Worm (Caenorhabditis elegans) whole organism, L2 larva: ENCODE results near the gene cubn-1.

Experiments used
- R02D3.7 ChIP-seq: fragments of 150-350 bp; optimal IDR thresholded peaks from 2 replicates; lab custom pipeline; 2014; ENCODE audit warnings: missing biosample characterization, missing genetic modification characterization
- Y55F3AM.14 ChIP-seq: fragments of 200-800 bp; sonication (Bioruptor generic); optimal IDR thresholded peaks from 2 replicates; lab custom pipeline; 2018; ENCODE audit warnings: mild to moderate bottlenecking, missing genetic modification characterization, missing compliant biosample characterization
- ZK546.5 ChIP-seq: sonication (generic microtip); optimal IDR thresholded peaks from 2 replicates; lab custom pipeline; 2017; ENCODE audit warnings: missing biosample characterization, missing genetic modification characterization
- alr-1 ChIP-seq: fragments of 150-350 bp; optimal IDR thresholded peaks from 2 replicates; lab custom pipeline; 2014; ENCODE audit warnings: missing biosample characterization, missing genetic modification characterization
- ama-1 ChIP-seq: fragments of 150-350 bp; optimal IDR thresholded peaks from 2 replicates; lab custom pipeline; 2018; ENCODE audit warnings: inconsistent platforms
- blmp-1 ChIP-seq: sonication (generic microtip); optimal IDR thresholded peaks from 2 replicates; lab custom pipeline; 2017; ENCODE audit warnings: missing genetic modification characterization, mild to moderate bottlenecking, missing compliant biosample characterization, antibody characterized with exemption, moderate library complexity; ENCODE audit not compliant: insufficient read depth
- ceh-82 ChIP-seq: fragments of 150-350 bp; optimal IDR thresholded peaks from 2 replicates; lab custom pipeline; 2014; ENCODE audit warnings: missing biosample characterization, missing genetic modification characterization
- crh-2 ChIP-seq: sonication (generic microtip); optimal IDR thresholded peaks from 2 replicates; lab custom pipeline; 2017; ENCODE audit warnings: missing biosample characterization, missing genetic modification characterization
- egl-27 ChIP-seq: sonication (generic microtip); optimal IDR thresholded peaks from 3 replicates; lab custom pipeline; 2017; ENCODE audit warnings: missing biosample characterization, missing genetic modification reagents, missing genetic modification characterization
- elt-1 ChIP-seq: fragments of 150-350 bp; optimal IDR thresholded peaks from 2 replicates; lab custom pipeline; 2014; ENCODE audit warnings: missing biosample characterization, missing genetic modification characterization
- elt-3 ChIP-seq: sonication (generic microtip); optimal IDR thresholded peaks from 2 replicates; lab custom pipeline; 2017; ENCODE audit warnings: missing biosample characterization, missing genetic modification characterization
- fos-1 ChIP-seq: fragments of 150-350 bp; optimal IDR thresholded peaks from 2 replicates; lab custom pipeline; 2014; ENCODE audit warnings: missing biosample characterization, missing genetic modification characterization
- gmeb-1 ChIP-seq: fragments of 150-350 bp; optimal IDR thresholded peaks from 2 replicates; lab custom pipeline; 2014; ENCODE audit warnings: missing biosample characterization, missing genetic modification characterization
- lin-11 ChIP-seq: fragments of 150-350 bp; sonication (generic microtip); optimal IDR thresholded peaks from 2 replicates; lab custom pipeline; 2014; ENCODE audit warnings: missing biosample characterization, missing genetic modification characterization, inconsistent platforms, mixed read lengths
- lin-13 ChIP-seq: fragments of 150-350 bp; optimal IDR thresholded peaks from 2 replicates; lab custom pipeline; 2014; ENCODE audit warnings: missing biosample characterization, missing genetic modification reagents, missing genetic modification characterization
- lin-39 ChIP-seq: fragments of 150-350 bp; optimal IDR thresholded peaks from 2 replicates; lab custom pipeline; 2014; ENCODE audit warnings: missing biosample characterization, missing genetic modification reagents, missing genetic modification characterization
- lsy-2 ChIP-seq, 2 experiments: fragments of 150-350 bp in 1 of 2; sonication (generic microtip) in 1 of 2; optimal IDR thresholded peaks; 2 replicates each; lab custom pipeline; 2014 to 2017; ENCODE audit warnings: missing biosample characterization in 2 of 2, missing genetic modification characterization in 2 of 2
- mab-5 ChIP-seq: fragments of 150-350 bp; optimal IDR thresholded peaks from 2 replicates; lab custom pipeline; 2014; ENCODE audit warnings: missing biosample characterization, missing genetic modification characterization
- mbf-1 ChIP-seq: sonication (generic microtip); optimal IDR thresholded peaks from 2 replicates; lab custom pipeline; 2017; ENCODE audit warnings: missing biosample characterization, missing genetic modification characterization
- mdl-1 ChIP-seq, 2 experiments: fragments of 150-350 bp in 1 of 2; sonication (generic microtip) in 1 of 2; optimal IDR thresholded peaks; 2 replicates each; lab custom pipeline; 2017; ENCODE audit warnings: missing biosample characterization in 2 of 2, missing genetic modification characterization in 2 of 2
- nhr-10 ChIP-seq: sonication (generic microtip); optimal IDR thresholded peaks from 2 replicates; lab custom pipeline; 2017; ENCODE audit warnings: missing biosample characterization, missing genetic modification characterization
- nhr-11 ChIP-seq: fragments of 150-350 bp; optimal IDR thresholded peaks from 2 replicates; lab custom pipeline; 2014; ENCODE audit warnings: missing biosample characterization, missing genetic modification characterization
- nhr-12 ChIP-seq: fragments of 150-350 bp; optimal IDR thresholded peaks from 2 replicates; lab custom pipeline; 2014; ENCODE audit warnings: missing biosample characterization, missing genetic modification characterization
- nhr-21 ChIP-seq: fragments of 150-350 bp; optimal IDR thresholded peaks from 2 replicates; lab custom pipeline; 2014; ENCODE audit warnings: missing biosample characterization, missing genetic modification characterization
- nhr-23 ChIP-seq: fragments of 150-350 bp; optimal IDR thresholded peaks from 2 replicates; lab custom pipeline; 2014; ENCODE audit warnings: missing biosample characterization, missing genetic modification reagents, missing genetic modification characterization
- nhr-237 ChIP-seq: fragments of 150-350 bp; optimal IDR thresholded peaks from 2 replicates; lab custom pipeline; 2014; ENCODE audit warnings: missing biosample characterization, missing genetic modification characterization
- peb-1 ChIP-seq: fragments of 150-350 bp; optimal IDR thresholded peaks from 2 replicates; lab custom pipeline; 2014; ENCODE audit warnings: missing biosample characterization, missing genetic modification characterization
- sem-4 ChIP-seq: fragments of 150-350 bp; optimal IDR thresholded peaks from 2 replicates; lab custom pipeline; 2014; ENCODE audit warnings: missing biosample characterization, missing genetic modification reagents, missing genetic modification characterization
- sma-3 ChIP-seq: sonication (generic microtip); optimal IDR thresholded peaks from 2 replicates; lab custom pipeline; 2016; ENCODE audit warnings: missing genetic modification reagents, missing genetic modification characterization, missing compliant biosample characterization
- snpc-4 ChIP-seq: fragments of 150-350 bp; optimal IDR thresholded peaks from 2 replicates; lab custom pipeline; 2014; ENCODE audit warnings: missing biosample characterization, missing genetic modification characterization
- unc-39 ChIP-seq: fragments of 150-350 bp; optimal IDR thresholded peaks from 2 replicates; lab custom pipeline; 2014; ENCODE audit warnings: missing biosample characterization, missing genetic modification characterization
- unc-55 ChIP-seq: fragments of 150-350 bp; sonication (generic microtip); optimal IDR thresholded peaks from 3 replicates; lab custom pipeline; 2014; ENCODE audit warnings: missing biosample characterization, missing genetic modification reagents, missing genetic modification characterization
- unc-62 ChIP-seq: fragments of 150-350 bp; optimal IDR thresholded peaks from 2 replicates; lab custom pipeline; 2014; ENCODE audit warnings: missing biosample characterization, missing genetic modification reagents, missing genetic modification characterization

The cubn-1 gene

ce11 chrV:12608857-12609256 lies 2.3 kb upstream of the cubn-1 start, which contains the start of gene ZC116.5:
ZC116.5 (minus strand) TSS chrV:12608957.
- TF ChIP-seq gmeb-1 = no peak
- TF ChIP-seq peb-1 = no peak
- no peak for TF ChIP-seq crh-2 (tag; lab: Kevin White, UChicago)
- no peak for TF ChIP-seq ZK546.5 (tag; lab: Kevin White, UChicago)
- no peak for TF ChIP-seq elt-3
- TF ChIP-seq mbf-1 (tag; lab: Kevin White, UChicago) = no peak
- TF ChIP-seq ceh-82 (tag; lab: Kevin White, UChicago) = no peak
- no peak for TF ChIP-seq nhr-23 (tag; lab: Kevin White, UChicago)
- no peak for TF ChIP-seq nhr-11 (tag; lab: Kevin White, UChicago)
- no peak for TF ChIP-seq lsy-2 (tag; optimal IDR thresholded peaks at IDR 0.05; lab: Kevin White, UChicago)
- no peak for TF ChIP-seq elt-1 (tag; lab: Kevin White, UChicago)
- TF ChIP-seq sem-4 (tag; lab: Kevin White, UChicago) = no peak
- no peak for TF ChIP-seq nhr-10 (tag; lab: Kevin White, UChicago)

DNA sequence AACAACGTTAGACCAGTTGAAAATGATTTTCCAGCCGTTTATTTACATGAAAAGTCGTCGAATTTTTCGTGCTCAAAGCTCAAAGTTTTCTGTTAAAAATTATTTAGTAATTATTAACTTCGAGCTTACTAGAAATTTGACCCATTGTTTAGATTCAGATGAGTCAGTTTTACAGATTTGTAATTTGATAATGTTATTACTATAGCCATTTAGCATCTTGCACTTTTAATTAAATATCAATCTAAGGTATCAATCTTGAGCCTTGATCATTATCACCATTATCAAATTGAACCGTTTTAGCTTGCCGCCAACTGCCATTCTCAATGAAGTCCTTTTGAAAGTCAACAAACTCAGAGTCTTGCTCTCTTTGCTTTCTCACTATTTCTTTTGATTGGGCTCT lies 1.6 kb upstream of the cubn-1 start, which contains the start of gene ZC116.1:
Gene ZC116.1, plus strand, starts transcription at position 301 of the 400 bp plus-strand sequence.
- TF ChIP-seq nhr-23 (tag; lab: Kevin White, UChicago) (no peak), Y55F3AM.14 (GFP tag; lab: Kevin White, UChicago) (no peak), lin-39 (tag; lab: Kevin White, UChicago) (no peak), ama-1 (lab: Kevin White, UChicago) (no peak), snpc-4 (tag; lab: Kevin White, UChicago) (no peak), R02D3.7 (no peak), mdl-1 (tag; optimal IDR thresholded peaks at IDR 0.05; lab: Kevin White, UChicago) (no peak)

- TF ChIP-seq alr-1 (tag; lab: Kevin White, UChicago) = no peak
- no peak for TF ChIP-seq mdl-1 (tag; optimal IDR thresholded peaks at IDR 0.05; lab: Kevin White, UChicago)
- no peak for TF ChIP-seq crh-2 (tag; lab: Kevin White, UChicago)
- TF ChIP-seq egl-27 (tag; lab: Kevin White, UChicago) = no peak
- TF ChIP-seq nhr-23 (tag; lab: Kevin White, UChicago) = no peak
Measured at ce11 chrV:12612118-12612517, 989 bp downstream of the cubn-1 start, which contains the start of gene cyc-2.2. cyc-2.2 (minus strand) TSS chrV:12612218.

ce11 chrV:12624371-12624770 lies 13.2 kb downstream of the cubn-1 start, which contains the start of gene F56H9.9:
F56H9.9 (minus strand) TSS chrV:12624471.
- TF ChIP-seq sma-3 (GFP tag; lab: Kevin White, UChicago) (no peak), nhr-12 (no peak), unc-55 (no peak), lin-13 (GFP tag; lab: Kevin White, UChicago) (no peak), peb-1 (no peak), lin-39 (tag; lab: Kevin White, UChicago) (no peak), mab-5 (tag; lab: Kevin White, UChicago) (no peak), mdl-1 (tag; optimal IDR thresholded peaks at IDR 0.05; lab: Kevin White, UChicago) (no peak), unc-62 (GFP tag; lab: Kevin White, UChicago) (no peak), unc-39 (tag; lab: Kevin White, UChicago) (no peak)

DNA sequence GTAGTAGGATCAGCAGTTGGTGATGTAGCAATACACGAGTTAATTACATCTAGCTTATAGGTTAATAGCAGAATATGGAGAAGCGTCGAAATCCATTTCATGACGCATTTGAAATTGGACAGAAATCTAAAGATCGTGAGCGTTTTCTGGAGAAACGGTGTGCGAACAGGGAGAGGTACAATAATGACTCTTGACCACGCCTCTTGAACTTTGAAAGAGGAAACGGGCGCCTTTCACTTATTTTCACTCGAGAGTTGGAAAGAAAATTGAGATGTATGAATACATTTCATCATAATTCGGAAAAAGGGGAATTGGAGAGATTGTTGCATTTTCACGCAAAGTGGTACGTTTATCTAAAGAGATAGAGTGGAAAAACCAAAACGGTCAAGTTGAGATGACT lies 18.6 kb downstream of the cubn-1 start, which contains the start of gene F56H9.6:
Gene F56H9.6, minus strand, starts transcription at position 101 of the 400 bp plus-strand sequence.
- no peak for TF ChIP-seq peb-1
- no peak for TF ChIP-seq nhr-10 (tag; lab: Kevin White, UChicago)
- TF ChIP-seq egl-27 (tag; lab: Kevin White, UChicago) = no peak
- TF ChIP-seq Y55F3AM.14 (GFP tag; lab: Kevin White, UChicago) = no peak
- TF ChIP-seq crh-2 (tag; lab: Kevin White, UChicago) = no peak
- no peak for TF ChIP-seq blmp-1 (tag; lab: Kevin White, UChicago)
- no peak for TF ChIP-seq lin-11 (tag; lab: Kevin White, UChicago)
- TF ChIP-seq nhr-237 (tag; lab: Kevin White, UChicago) = no peak
- TF ChIP-seq alr-1 (tag; lab: Kevin White, UChicago) = no peak
- TF ChIP-seq nhr-21 (tag; lab: Kevin White, UChicago) = no peak
- TF ChIP-seq fos-1 (tag; lab: Kevin White, UChicago) = no peak
